Worm (Caenorhabditis elegans) whole organism, L4/young adult: ENCODE results near the gene B0244.9.

Experiments used
- W03F9.2 ChIP-seq: fragments of 150-350 bp; optimal IDR thresholded peaks from 2 replicates; lab custom pipeline; 2014; ENCODE audit warnings: missing biosample characterization, missing genetic modification characterization
- dao-5 ChIP-seq: sonication (generic microtip); optimal IDR thresholded peaks from 2 replicates; lab custom pipeline; 2016; ENCODE audit warnings: missing genotype, missing genetic modification characterization, moderate library complexity, missing compliant biosample characterization
- him-1 ChIP-seq: sonication (generic microtip); optimal IDR thresholded peaks from 2 replicates; lab custom pipeline; 2016; ENCODE audit warnings: missing genotype, missing genetic modification reagents, missing genetic modification characterization, missing compliant biosample characterization

DNA sequence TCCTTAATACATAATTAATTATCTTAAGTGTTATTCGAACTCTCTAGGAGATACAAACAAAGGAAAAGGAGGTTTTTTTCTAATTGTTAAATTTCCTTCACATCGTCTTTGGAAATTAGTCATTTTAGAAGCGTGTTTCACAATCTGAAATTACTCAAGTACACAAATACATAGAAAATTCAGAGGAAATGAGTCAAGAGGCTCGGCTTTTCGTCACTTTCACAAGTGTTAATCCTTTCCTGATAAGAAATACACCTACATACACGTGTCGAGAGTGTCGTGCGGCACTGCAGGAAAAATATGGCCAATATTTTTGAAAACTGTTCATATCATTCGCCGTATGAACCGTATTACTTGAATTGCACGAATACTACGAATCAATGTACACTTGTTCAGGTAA is 16.4 kb upstream of the B0244.9 start, which contains the start of gene B0244.4:
- no peak for TF ChIP-seq him-1 (tag; lab: Kevin White, UChicago)
- TF ChIP-seq W03F9.2 (tag; lab: Kevin White, UChicago) = no peak
- no peak for TF ChIP-seq dao-5
